Worm (Caenorhabditis elegans): ENCODE data around the gene T25F10.3.

Gene T25F10.3

ce11 chrV:6736877-6737276, 8.0 kb upstream of the T25F10.3 start:
- no peak for TF ChIP-seq nhr-43 (tag; optimal IDR thresholded peaks at IDR 0.05; ENCODE audit: poor library complexity, severe bottlenecking)
- no peak for TF ChIP-seq egl-5 (tag; optimal IDR thresholded peaks at IDR 0.05)
- TF ChIP-seq lsy-12 (tag; optimal IDR thresholded peaks at IDR 0.05) = no peak
- no peak for TF ChIP-seq zag-1 (tag; optimal IDR thresholded peaks at IDR 0.05)
- peak; percentile 77 for TF ChIP-seq nhr-25 (tag; optimal IDR thresholded peaks at IDR 0.05)
- peak; percentile 79 for TF ChIP-seq elt-1 (tag; optimal IDR thresholded peaks at IDR 0.05)

DNA sequence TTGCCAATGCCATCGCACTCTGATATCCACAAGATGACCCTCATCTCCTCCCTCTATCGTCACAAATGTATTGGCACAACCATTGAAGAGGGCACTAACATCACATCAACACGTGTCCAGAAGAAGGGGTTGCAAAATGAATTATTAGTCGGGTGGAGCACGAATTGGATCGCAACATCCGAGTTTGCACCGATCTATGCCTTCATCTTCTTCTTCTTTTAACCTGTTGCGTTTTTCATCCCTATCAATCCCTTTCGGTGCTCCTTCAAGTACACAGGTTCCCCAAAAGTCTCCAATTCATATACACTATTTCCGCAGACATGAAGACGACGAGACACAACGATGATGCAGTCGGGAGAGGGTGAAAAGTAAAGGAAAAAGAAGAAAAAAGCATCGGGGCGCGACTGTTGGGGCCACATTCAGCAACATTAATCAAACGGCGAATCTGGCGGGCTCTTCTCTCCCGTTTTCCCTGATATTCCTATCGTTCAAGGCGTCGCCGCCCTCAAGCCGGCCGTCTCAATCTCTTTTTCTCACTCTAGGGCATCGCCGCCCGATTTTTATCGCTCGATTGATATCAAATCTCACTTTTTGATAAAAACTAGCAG, 6.7 kb downstream of the T25F10.3 start:
- no peak for TF ChIP-seq fkh-2 (tag; optimal IDR thresholded peaks at IDR 0.05)

DNA sequence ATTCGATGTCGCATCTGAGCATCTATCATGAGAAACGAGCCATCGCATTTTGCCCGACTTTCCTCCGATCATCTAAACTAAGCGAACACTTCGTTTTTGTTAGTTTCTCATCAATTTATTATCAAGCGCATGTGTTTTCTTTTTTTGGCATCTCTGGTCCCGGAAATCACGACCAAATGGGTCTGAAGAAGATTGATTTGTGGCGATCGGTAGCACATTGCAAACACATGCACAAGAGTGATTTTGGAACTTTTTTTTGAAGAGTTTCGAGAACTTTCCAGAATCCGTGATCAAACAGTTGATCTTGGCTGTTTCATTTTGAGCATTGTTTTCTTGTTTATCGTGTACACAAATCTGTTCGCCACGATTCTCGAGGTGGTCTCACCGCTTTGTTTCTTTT, 8.4 kb downstream of the T25F10.3 start:
- TF ChIP-seq unc-39 (tag; optimal IDR thresholded peaks at IDR 0.05) = no peak
- TF ChIP-seq nhr-76 (tag; optimal IDR thresholded peaks at IDR 0.05) = no peak
- TF ChIP-seq eor-1 (tag; optimal IDR thresholded peaks at IDR 0.05) = no peak
- no peak for TF ChIP-seq jun-1 (tag; optimal IDR thresholded peaks at IDR 0.05)
- no peak for TF ChIP-seq mml-1 (tag; optimal IDR thresholded peaks at IDR 0.05)
- TF ChIP-seq skn-1 (tag; optimal IDR thresholded peaks at IDR 0.05) = no peak
- no peak for TF ChIP-seq egl-27 (tag; optimal IDR thresholded peaks at IDR 0.05)
- TF ChIP-seq ceh-9 (tag; optimal IDR thresholded peaks at IDR 0.05) = no peak
- TF ChIP-seq daf-12 (tag; optimal IDR thresholded peaks at IDR 0.05) = no peak

ce11 chrV:6758017-6758416, 13.1 kb downstream of the T25F10.3 start, which contains the start of gene dbl-1:
dbl-1 (plus strand) TSS chrV:6758135.
- TF ChIP-seq ama-1 (optimal IDR thresholded peaks at IDR 0.05) (no peak), zag-1 (tag; optimal IDR thresholded peaks at IDR 0.05) (no peak), ZK546.5 (tag; optimal IDR thresholded peaks at IDR 0.05) (no peak), unc-62 (GFP tag; optimal IDR thresholded peaks at IDR 0.05) (no peak), ztf-4 (tag; optimal IDR thresholded peaks at IDR 0.05) (no peak), ceh-28 (tag; optimal IDR thresholded peaks at IDR 0.05) (no peak), nhr-12 (tag; optimal IDR thresholded peaks at IDR 0.05) (no peak), R02D3.7 (tag; optimal IDR thresholded peaks at IDR 0.05) (no peak), nfya-1 (tag; optimal IDR thresholded peaks at IDR 0.05; ENCODE audit: insufficient read depth) (no peak), fkh-10 (GFP tag; optimal IDR thresholded peaks at IDR 0.05) (no peak), eor-1 (tag; optimal IDR thresholded peaks at IDR 0.05) (no peak), ztf-11 (tag; optimal IDR thresholded peaks at IDR 0.05) (no peak), nhr-28 (tag; optimal IDR thresholded peaks at IDR 0.05) (no peak)

DNA sequence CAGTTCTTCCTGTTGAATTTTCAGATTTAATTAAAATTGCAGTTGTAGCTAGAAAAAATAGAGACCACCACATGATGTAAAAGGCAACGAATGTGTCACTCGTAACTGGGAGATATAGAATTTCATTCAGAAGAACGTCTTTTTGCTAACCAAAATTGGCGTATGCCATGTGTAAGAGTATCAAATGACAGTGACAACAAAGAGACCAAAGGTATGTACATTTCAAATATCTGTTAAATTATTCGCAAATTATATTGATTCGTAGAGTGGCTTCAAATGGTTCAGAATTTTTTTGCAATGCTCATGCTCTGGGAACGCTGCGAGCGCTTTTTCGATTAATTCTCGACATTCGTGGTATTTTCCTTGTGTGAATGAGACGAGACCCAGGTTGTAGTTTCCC, 17.5 kb downstream of the T25F10.3 start, which contains the start of gene T25F10.4:
T25F10.4 (minus strand) TSS at position 101 of the 400 bp plus-strand sequence.
- TF ChIP-seq hmg-11 (tag; optimal IDR thresholded peaks at IDR 0.05) (no peak), zag-1 (tag; optimal IDR thresholded peaks at IDR 0.05) (no peak), fos-1 (tag; optimal IDR thresholded peaks at IDR 0.05) (no peak), pqm-1 (tag; optimal IDR thresholded peaks at IDR 0.05) (no peak)

- TF ChIP-seq nhr-76 (tag; optimal IDR thresholded peaks at IDR 0.05) = no peak
- no peak for TF ChIP-seq ceh-82 (tag; optimal IDR thresholded peaks at IDR 0.05)
- no peak for TF ChIP-seq mml-1 (tag; optimal IDR thresholded peaks at IDR 0.05)
- TF ChIP-seq pqm-1 (tag; optimal IDR thresholded peaks at IDR 0.05) = no peak
These were observed 20.1 kb downstream of the T25F10.3 start, which contains the start of gene bbs-8 for ce11 chrV:6764972-6765371. bbs-8 (minus strand) TSS chrV:6765072.

- TF ChIP-seq elt-3 (tag; optimal IDR thresholded peaks at IDR 0.05) = no peak
- TF ChIP-seq ceh-16 (tag; optimal IDR thresholded peaks at IDR 0.05) = no peak
- TF ChIP-seq ZK546.5 (tag; optimal IDR thresholded peaks at IDR 0.05) = no peak
- no peak for TF ChIP-seq nhr-67 (tag; optimal IDR thresholded peaks at IDR 0.05)
- TF ChIP-seq nfya-1 (tag; optimal IDR thresholded peaks at IDR 0.05; ENCODE audit: insufficient read depth) = no peak
These were observed 22.7 kb downstream of the T25F10.3 start for ce11 chrV:6767576-6767975.

Measured in whole organism, L3 larva.